Worm (Caenorhabditis elegans) whole organism, early embryonic: ENCODE measurements around the gene srlf-28.

ENCODE experiments used
- B0310.2 ChIP-seq: sonication (generic microtip); optimal IDR thresholded peaks from 2 replicates; lab custom pipeline; 2016; ENCODE audit warnings: mild to moderate bottlenecking, missing genetic modification characterization, missing compliant biosample characterization
- F13C5.2 ChIP-seq: sonication (generic microtip); optimal IDR thresholded peaks from 2 replicates; lab custom pipeline; 2017; ENCODE audit warnings: mild to moderate bottlenecking, missing genetic modification characterization, inconsistent platforms, missing compliant biosample characterization
- aly-1 ChIP-seq: sonication (generic microtip); optimal IDR thresholded peaks from 2 replicates; lab custom pipeline; 2016; ENCODE audit warnings: missing genetic modification characterization, missing compliant biosample characterization
- ama-1 ChIP-seq: fragments of 150-350 bp; optimal IDR thresholded peaks from 2 replicates; lab custom pipeline; 2014
- ceh-13 ChIP-seq: fragments of 200-800 bp; sonication (Bioruptor generic); optimal IDR thresholded peaks from 2 replicates; lab custom pipeline; 2018; ENCODE audit warnings: mild to moderate bottlenecking, missing genetic modification characterization, missing compliant biosample characterization
- ceh-36 ChIP-seq: sonication (generic microtip); optimal IDR thresholded peaks from 2 replicates; lab custom pipeline; 2016; ENCODE audit warnings: missing genetic modification characterization, inconsistent platforms, missing compliant biosample characterization
- ets-7 ChIP-seq: sonication (generic microtip); optimal IDR thresholded peaks from 2 replicates; lab custom pipeline; 2016; ENCODE audit warnings: missing genotype, missing genetic modification characterization, missing compliant biosample characterization
- flt-1 ChIP-seq: fragments of 200-800 bp; sonication (Bioruptor generic); IDR thresholded peaks from 2 replicates; pipeline ENCODE4 v1.3.6; 2022; ENCODE audit warnings: missing genetic modification characterization, missing compliant biosample characterization
- hmbx-1 ChIP-seq: sonication (generic microtip); optimal IDR thresholded peaks from 2 replicates; lab custom pipeline; 2016; ENCODE audit warnings: mild to moderate bottlenecking, missing genetic modification characterization, missing compliant biosample characterization
- hmg-4 ChIP-seq: fragments of 200-800 bp; sonication (Bioruptor generic); optimal IDR thresholded peaks from 2 replicates; lab custom pipeline; 2018; ENCODE audit warnings: mild to moderate bottlenecking, missing genetic modification characterization, missing compliant biosample characterization
- hnd-1 ChIP-seq: sonication (generic microtip); optimal IDR thresholded peaks from 2 replicates; lab custom pipeline; 2016; ENCODE audit warnings: missing genetic modification characterization, missing compliant biosample characterization
- pes-1 ChIP-seq: fragments of 200-800 bp; sonication (Bioruptor generic); IDR thresholded peaks from 2 replicates; pipeline ENCODE4 v1.3.6; 2022; ENCODE audit warnings: missing genetic modification reagents, missing genetic modification characterization, missing compliant biosample characterization
- scrt-1 ChIP-seq: fragments of 200-800 bp; sonication (Bioruptor generic); IDR thresholded peaks from 2 replicates; pipeline ENCODE4 v1.3.6; 2022; ENCODE audit warnings: missing genetic modification characterization, missing compliant biosample characterization
- sea-1 ChIP-seq: fragments of 200-800 bp; sonication (Bioruptor generic); conservative IDR thresholded peaks from 2 replicates; pipeline ENCODE4 v1.3.6; 2022; ENCODE audit warnings: missing genetic modification characterization, missing compliant biosample characterization
- tbx-11 ChIP-seq: fragments of 200-800 bp; sonication (Bioruptor generic); IDR thresholded peaks from 2 replicates; pipeline ENCODE4 v1.3.6; 2022; ENCODE audit warnings: missing genetic modification characterization, missing compliant biosample characterization
- tbx-37 ChIP-seq: fragments of 200-800 bp; sonication (Bioruptor generic); conservative IDR thresholded peaks from 2 replicates; pipeline ENCODE4 v1.3.6; 2022; ENCODE audit warnings: missing genetic modification reagents, missing genetic modification characterization, missing compliant biosample characterization
- tra-4 ChIP-seq: sonication (generic microtip); optimal IDR thresholded peaks from 2 replicates; lab custom pipeline; 2017; ENCODE audit warnings: missing genetic modification characterization, missing compliant biosample characterization

Gene srlf-28

DNA sequence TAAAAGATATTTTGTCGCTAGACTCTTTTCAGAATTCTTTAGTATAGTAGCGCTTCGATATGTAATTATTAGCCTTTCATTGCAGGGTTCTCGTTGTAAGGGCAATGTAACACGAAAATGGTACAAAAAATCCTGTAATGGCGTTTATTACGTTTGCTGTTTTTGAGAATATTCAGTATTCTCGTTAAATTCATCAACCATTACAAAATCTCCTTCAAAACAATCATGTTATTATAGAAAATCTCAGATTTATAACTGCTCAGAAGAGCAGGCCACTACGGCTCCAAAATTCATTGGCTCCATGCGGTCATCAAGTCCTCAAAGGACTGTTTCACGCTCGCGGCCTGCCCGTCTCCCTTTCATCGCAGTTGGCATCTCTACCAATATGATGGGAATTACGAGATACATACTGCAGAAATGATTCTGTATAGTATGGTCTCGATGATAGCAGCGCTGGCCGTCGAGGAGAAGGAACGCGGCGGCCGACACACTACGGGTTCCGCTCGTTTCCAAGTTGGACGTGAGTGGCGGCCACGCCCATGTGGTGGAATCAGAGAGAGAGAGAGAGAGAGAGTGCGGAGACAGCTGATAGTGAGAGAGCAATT lies 16.9 kb downstream of the srlf-28 start:
- TF ChIP-seq hmg-4 (GFP tag; lab: Kevin White, UChicago) (peak; percentile 66), aly-1 (no peak), flt-1 (GFP tag; lab: Robert Waterston, UW) (no peak), ets-7 (tag; lab: Kevin White, UChicago) (no peak)

DNA sequence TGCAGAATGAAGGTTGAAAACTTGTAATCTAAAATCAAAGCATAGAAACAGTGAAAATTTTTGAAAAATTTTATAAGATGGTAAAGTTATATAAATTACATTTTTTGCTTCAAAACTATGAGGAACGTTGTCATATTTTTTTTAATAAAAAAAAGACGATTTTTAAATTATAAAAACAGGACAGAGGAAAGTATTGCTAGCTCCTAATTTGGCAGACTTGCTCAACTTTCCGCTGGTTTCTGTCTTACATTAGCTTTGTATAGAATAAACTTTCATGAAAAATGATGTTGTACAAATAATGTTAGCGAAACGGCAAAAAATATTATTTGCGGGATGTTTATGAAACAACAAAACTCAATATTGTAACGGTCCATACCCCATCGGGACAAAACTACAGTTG lies 17.4 kb downstream of the srlf-28 start, which contains the start of gene fbxa-83:
Gene fbxa-83, minus strand, starts transcription at position 101 of the 400 bp plus-strand sequence.
- no peak for TF ChIP-seq tra-4 (tag; lab: Kevin White, UChicago)
- no peak for TF ChIP-seq flt-1 (GFP tag; lab: Robert Waterston, UW)
- no peak for TF ChIP-seq aly-1
- TF ChIP-seq ets-7 (tag; lab: Kevin White, UChicago) = no peak
- TF ChIP-seq F13C5.2 = no peak
- TF ChIP-seq B0310.2 (tag; lab: Kevin White, UChicago) = no peak
- TF ChIP-seq hmbx-1 = no peak
- no peak for TF ChIP-seq scrt-1
- no peak for TF ChIP-seq sea-1 (GFP tag; lab: Robert Waterston, UW)
- TF ChIP-seq hnd-1 (tag; lab: Kevin White, UChicago) = no peak

DNA sequence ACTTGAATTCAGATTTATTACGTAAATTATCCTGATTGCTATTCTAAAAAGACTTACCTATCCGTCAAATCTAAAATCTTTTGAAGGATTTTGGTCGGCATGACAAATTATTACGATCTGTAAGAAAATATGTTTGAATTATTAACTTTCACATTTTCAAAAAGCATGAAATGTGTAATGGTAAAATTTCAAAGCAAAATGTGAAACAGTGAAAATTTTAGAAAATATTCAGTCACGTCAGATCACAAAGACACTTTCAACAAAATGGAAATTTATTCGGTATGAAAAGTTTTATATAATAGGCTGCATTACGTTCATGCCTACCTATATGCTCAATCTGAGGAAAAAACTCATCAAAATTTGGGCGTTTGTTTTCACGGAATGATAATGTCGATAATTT lies 22.0 kb downstream of the srlf-28 start, which contains the start of gene fbxa-126:
Gene fbxa-126, minus strand, starts transcription at position 101 of the 400 bp plus-strand sequence.
- TF ChIP-seq aly-1 (no peak), ets-7 (tag; lab: Kevin White, UChicago) (no peak), scrt-1 (no peak), ceh-36 (tag; lab: Kevin White, UChicago) (no peak), tbx-37 (GFP tag; lab: Robert Waterston, UW) (no peak), hmg-4 (GFP tag; lab: Kevin White, UChicago) (no peak), tbx-11 (GFP tag; lab: Robert Waterston, UW) (no peak), sea-1 (GFP tag; lab: Robert Waterston, UW) (no peak), pes-1 (GFP tag; lab: Robert Waterston, UW) (no peak)

DNA sequence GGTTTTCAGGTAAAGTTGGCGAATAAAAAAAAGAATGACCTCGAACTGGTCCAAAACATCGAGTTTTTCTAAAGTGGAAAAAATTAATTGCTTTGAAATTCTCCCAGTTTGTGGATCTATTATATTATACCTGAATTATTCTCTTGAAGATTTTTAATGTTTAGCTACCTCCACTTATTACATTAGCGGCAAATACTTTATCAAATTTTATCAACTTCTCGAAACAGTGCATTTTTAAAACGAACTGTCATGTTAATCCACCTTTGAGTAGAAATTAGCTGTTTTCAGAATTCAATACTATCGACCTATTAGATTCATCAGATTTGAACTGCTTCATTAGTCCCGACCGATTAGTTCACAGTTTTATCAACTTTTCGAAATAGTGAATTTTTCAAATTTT lies 25.6 kb downstream of the srlf-28 start:
- no peak for TF ChIP-seq B0310.2 (tag; lab: Kevin White, UChicago)
- no peak for TF ChIP-seq tbx-11 (GFP tag; lab: Robert Waterston, UW)
- no peak for TF ChIP-seq ceh-13 (GFP tag; lab: Kevin White, UChicago)
- TF ChIP-seq ceh-36 (tag; lab: Kevin White, UChicago) = no peak
- no peak for TF ChIP-seq tra-4 (tag; lab: Kevin White, UChicago)
- no peak for TF ChIP-seq tbx-37 (GFP tag; lab: Robert Waterston, UW)
- TF ChIP-seq pes-1 (GFP tag; lab: Robert Waterston, UW) = no peak
- no peak for TF ChIP-seq hmg-4 (GFP tag; lab: Kevin White, UChicago)
- no peak for TF ChIP-seq scrt-1
- no peak for TF ChIP-seq hmbx-1
- no peak for TF ChIP-seq flt-1 (GFP tag; lab: Robert Waterston, UW)
- no peak for TF ChIP-seq ets-7 (tag; lab: Kevin White, UChicago)
- TF ChIP-seq F13C5.2 = no peak
- no peak for TF ChIP-seq hnd-1 (tag; lab: Kevin White, UChicago)
- TF ChIP-seq sea-1 (GFP tag; lab: Robert Waterston, UW) = no peak

DNA sequence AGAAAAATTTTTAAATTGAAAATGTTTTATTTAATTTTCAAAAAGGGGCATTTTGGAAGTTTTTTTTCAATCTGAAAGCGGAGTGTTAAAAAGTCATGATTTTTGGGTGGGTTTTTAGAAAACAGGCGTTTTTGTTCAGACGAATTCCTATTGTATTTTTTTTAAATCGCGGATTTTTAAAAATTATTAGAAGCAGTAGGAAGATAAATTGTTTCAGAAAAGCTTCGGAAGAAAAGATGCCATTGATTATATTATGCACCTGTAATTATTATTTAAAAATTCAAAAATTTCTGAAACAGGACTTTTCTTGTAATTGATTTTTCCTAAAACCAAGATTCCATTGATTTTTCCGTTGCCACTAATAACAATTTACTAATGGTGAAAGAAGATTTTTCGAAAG lies 37.8 kb downstream of the srlf-28 start:
- TF ChIP-seq flt-1 (GFP tag; lab: Robert Waterston, UW) = no peak
- no peak for TF ChIP-seq aly-1
- no peak for TF ChIP-seq scrt-1
- no peak for TF ChIP-seq hmg-4 (GFP tag; lab: Kevin White, UChicago)
- no peak for TF ChIP-seq B0310.2 (tag; lab: Kevin White, UChicago)
- TF ChIP-seq sea-1 (GFP tag; lab: Robert Waterston, UW) = no peak
- TF ChIP-seq F13C5.2 = no peak
- no peak for TF ChIP-seq hmbx-1
- TF ChIP-seq pes-1 (GFP tag; lab: Robert Waterston, UW) = no peak
- no peak for TF ChIP-seq ceh-13 (GFP tag; lab: Kevin White, UChicago)
- TF ChIP-seq ceh-36 (tag; lab: Kevin White, UChicago) = no peak
- no peak for TF ChIP-seq ama-1 (lab: Kevin White, UChicago)
- TF ChIP-seq tbx-37 (GFP tag; lab: Robert Waterston, UW) = no peak
- no peak for TF ChIP-seq ets-7 (tag; lab: Kevin White, UChicago)
- no peak for TF ChIP-seq hnd-1 (tag; lab: Kevin White, UChicago)
- TF ChIP-seq tra-4 (tag; lab: Kevin White, UChicago) = no peak
- no peak for TF ChIP-seq tbx-11 (GFP tag; lab: Robert Waterston, UW)

DNA sequence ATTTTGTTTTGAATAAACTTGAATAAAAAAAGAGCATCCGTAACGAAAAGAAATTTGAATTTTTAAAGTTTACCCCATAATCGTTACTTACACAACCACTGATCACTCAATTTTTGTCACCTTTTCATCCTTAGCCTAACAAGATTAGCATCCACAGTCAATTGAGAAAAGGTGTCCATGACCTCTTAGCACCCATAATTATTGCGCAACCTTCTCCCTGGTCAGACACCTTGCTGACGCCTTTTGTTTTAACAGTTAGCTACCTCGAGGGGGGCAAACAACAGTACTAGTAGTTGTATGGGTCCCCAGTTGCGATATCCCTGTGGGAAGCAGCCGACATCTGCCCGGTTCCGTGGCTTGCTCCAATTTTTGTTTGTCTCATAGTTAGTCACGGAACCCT lies 46.6 kb downstream of the srlf-28 start:
- TF ChIP-seq ets-7 (tag; lab: Kevin White, UChicago) (no peak), pes-1 (GFP tag; lab: Robert Waterston, UW) (no peak), F13C5.2 (no peak)

DNA sequence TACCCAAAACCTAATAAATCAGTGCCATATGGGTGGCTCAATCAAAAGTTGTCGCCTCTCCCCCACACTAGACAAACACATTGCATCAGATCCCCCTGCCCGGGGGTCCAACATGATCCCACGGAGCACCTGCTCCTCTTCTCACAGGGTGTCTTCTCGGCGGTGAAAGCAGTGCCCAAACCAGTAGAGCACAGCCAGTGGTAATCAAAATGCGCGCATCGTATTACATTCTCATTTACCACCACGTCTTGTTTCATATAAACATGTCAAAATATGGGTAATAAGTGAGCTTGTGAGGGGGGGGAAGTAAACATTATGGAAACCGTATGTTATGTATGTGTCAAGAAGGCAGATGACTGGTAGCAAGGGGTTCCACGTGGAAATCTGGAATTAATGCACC lies 48.4 kb downstream of the srlf-28 start:
- TF ChIP-seq sea-1 (GFP tag; lab: Robert Waterston, UW) (no peak), tra-4 (tag; lab: Kevin White, UChicago) (no peak), aly-1 (no peak), hmg-4 (GFP tag; lab: Kevin White, UChicago) (no peak), tbx-37 (GFP tag; lab: Robert Waterston, UW) (no peak), ceh-13 (GFP tag; lab: Kevin White, UChicago) (no peak), hmbx-1 (no peak), F13C5.2 (no peak), flt-1 (GFP tag; lab: Robert Waterston, UW) (no peak), hnd-1 (tag; lab: Kevin White, UChicago) (no peak), B0310.2 (tag; lab: Kevin White, UChicago) (no peak), tbx-11 (GFP tag; lab: Robert Waterston, UW) (no peak), pes-1 (GFP tag; lab: Robert Waterston, UW) (no peak), ets-7 (tag; lab: Kevin White, UChicago) (no peak), scrt-1 (no peak), ama-1 (lab: Kevin White, UChicago) (no peak), ceh-36 (tag; lab: Kevin White, UChicago) (no peak)
